Worm (Caenorhabditis elegans) whole organism, young adult: Measurements from ENCODE around the gene cyh-1.

Experiments
- B0261.1 ChIP-seq: sonication (generic microtip); optimal IDR thresholded peaks from 2 replicates; lab custom pipeline; 2016; ENCODE audit warnings: mild to moderate bottlenecking, missing genetic modification characterization, moderate library complexity, missing compliant biosample characterization
- B0336.3 ChIP-seq: fragments of 200-800 bp; sonication (Bioruptor generic); IDR thresholded peaks from 2 replicates; pipeline ENCODE4 v1.3.6; 2022; ENCODE audit warnings: missing genetic modification characterization, missing compliant biosample characterization
- D2030.7 ChIP-seq: fragments of 200-800 bp; sonication (Bioruptor generic); IDR thresholded peaks from 2 replicates; pipeline ENCODE4 v1.3.6; 2022; ENCODE audit warnings: missing genetic modification reagents, missing genetic modification characterization, missing compliant biosample characterization
- F10E7.11 ChIP-seq: sonication (generic microtip); optimal IDR thresholded peaks from 2 replicates; lab custom pipeline; 2017; ENCODE audit warnings: mild to moderate bottlenecking, missing genetic modification characterization, moderate library complexity, missing compliant biosample characterization
- F37B4.10 ChIP-seq: fragments of 200-800 bp; sonication (Bioruptor generic); IDR thresholded peaks from 2 replicates; pipeline ENCODE4 v1.3.6; 2022; ENCODE audit warnings: missing genetic modification characterization, missing compliant biosample characterization
- F49E8.2 ChIP-seq: sonication (generic microtip); optimal IDR thresholded peaks from 3 replicates; lab custom pipeline; 2017; ENCODE audit warnings: missing genetic modification characterization, mild to moderate bottlenecking, missing compliant biosample characterization, antibody characterized with exemption, moderate library complexity; ENCODE audit not compliant: insufficient read depth
- F55B11.4 ChIP-seq: sonication (generic microtip); optimal IDR thresholded peaks from 2 replicates; lab custom pipeline; 2016; ENCODE audit warnings: missing compliant biosample characterization, missing genetic modification characterization, borderline replicate concordance; ENCODE audit not compliant: insufficient read depth
- F57A8.1 ChIP-seq: fragments of 200-800 bp; sonication (Bioruptor generic); optimal IDR thresholded peaks from 2 replicates; lab custom pipeline; 2018; ENCODE audit warnings: mild to moderate bottlenecking, missing genetic modification characterization, moderate library complexity, missing compliant biosample characterization
- K11D2.4 ChIP-seq: fragments of 200-800 bp; sonication (Bioruptor generic); IDR thresholded peaks from 2 replicates; pipeline ENCODE4 v1.3.6; 2022; ENCODE audit warnings: missing genetic modification reagents, missing genetic modification characterization, missing compliant biosample characterization
- K12H6.12 ChIP-seq: fragments of 200-800 bp; sonication (Bioruptor generic); optimal IDR thresholded peaks from 2 replicates; lab custom pipeline; 2018; ENCODE audit warnings: mild to moderate bottlenecking, missing genetic modification characterization, missing compliant biosample characterization
- T26A5.8 ChIP-seq: sonication (generic microtip); optimal IDR thresholded peaks from 2 replicates; lab custom pipeline; 2016; ENCODE audit warnings: missing genetic modification characterization, missing compliant biosample characterization
- Y53F4B.3 ChIP-seq: fragments of 200-800 bp; sonication (Bioruptor generic); IDR thresholded peaks from 2 replicates; pipeline ENCODE4 v1.3.6; 2022; ENCODE audit warnings: missing genetic modification reagents, missing genetic modification characterization, missing compliant biosample characterization
- aptf-2 ChIP-seq: fragments of 200-800 bp; sonication (Bioruptor generic); conservative IDR thresholded peaks from 2 replicates; pipeline ENCODE4 v1.3.6; 2022; ENCODE audit warnings: missing genetic modification reagents, missing genetic modification characterization, missing compliant biosample characterization
- athp-1 ChIP-seq: sonication (generic microtip); optimal IDR thresholded peaks from 2 replicates; lab custom pipeline; 2017; ENCODE audit warnings: mild to moderate bottlenecking, missing genetic modification characterization, missing compliant biosample characterization
- bed-2 ChIP-seq: fragments of 200-800 bp; sonication (Bioruptor generic); IDR thresholded peaks from 2 replicates; pipeline ENCODE4 v1.3.6; 2022; ENCODE audit warnings: missing genetic modification reagents, missing genetic modification characterization, missing compliant biosample characterization
- ccch-3 ChIP-seq: fragments of 200-800 bp; sonication (Bioruptor generic); optimal IDR thresholded peaks from 2 replicates; lab custom pipeline; 2018; ENCODE audit warnings: mild to moderate bottlenecking, missing genetic modification characterization, missing compliant biosample characterization
- cebp-2 ChIP-seq: fragments of 200-800 bp; sonication (Bioruptor generic); IDR thresholded peaks from 2 replicates; pipeline ENCODE4 v1.3.6; 2022; ENCODE audit warnings: missing genetic modification characterization, missing compliant biosample characterization
- ceh-27 ChIP-seq: fragments of 200-800 bp; sonication (Bioruptor generic); optimal IDR thresholded peaks from 2 replicates; lab custom pipeline; 2018; ENCODE audit warnings: mild to moderate bottlenecking, missing genetic modification characterization, moderate library complexity, missing compliant biosample characterization
- ceh-40 ChIP-seq: fragments of 200-800 bp; sonication (Bioruptor generic); IDR thresholded peaks from 2 replicates; pipeline ENCODE4 v1.3.6; 2022; ENCODE audit warnings: missing genetic modification characterization, missing compliant biosample characterization
- dox-1 ChIP-seq: fragments of 200-800 bp; sonication (Bioruptor generic); IDR thresholded peaks from 2 replicates; pipeline ENCODE4 v1.3.6; 2022; ENCODE audit warnings: missing genetic modification reagents, missing genetic modification characterization, missing compliant biosample characterization
- egl-18 ChIP-seq: fragments of 200-800 bp; sonication (Bioruptor generic); IDR thresholded peaks from 2 replicates; pipeline ENCODE4 v1.3.6; 2022; ENCODE audit warnings: missing genetic modification reagents, missing genetic modification characterization, missing compliant biosample characterization
- egrh-3 ChIP-seq: fragments of 200-800 bp; sonication (Bioruptor generic); IDR thresholded peaks from 2 replicates; pipeline ENCODE4 v1.3.6; 2022; ENCODE audit warnings: missing genetic modification reagents, missing genetic modification characterization, missing compliant biosample characterization
- ets-4 ChIP-seq: fragments of 200-800 bp; sonication (Bioruptor generic); optimal IDR thresholded peaks from 2 replicates; lab custom pipeline; 2018; ENCODE audit warnings: mild to moderate bottlenecking, missing genetic modification characterization, missing compliant biosample characterization
- him-1 ChIP-seq: sonication (generic microtip); optimal IDR thresholded peaks from 2 replicates; lab custom pipeline; 2016; ENCODE audit warnings: missing genotype, missing genetic modification reagents, missing genetic modification characterization, missing compliant biosample characterization
- lag-1 ChIP-seq: fragments of 200-800 bp; sonication (Bioruptor generic); IDR thresholded peaks from 2 replicates; pipeline ENCODE4 v1.3.6; 2022; ENCODE audit warnings: missing genetic modification reagents, missing genetic modification characterization, missing compliant biosample characterization
- let-526 ChIP-seq: fragments of 200-800 bp; sonication (Bioruptor generic); IDR thresholded peaks from 2 replicates; pipeline ENCODE4 v1.3.6; 2022; ENCODE audit warnings: missing genetic modification reagents, missing genetic modification characterization, missing compliant biosample characterization
- let-607 ChIP-seq, 2 experiments: fragments of 200-800 bp in 1 of 2; sonication (Bioruptor generic) in 1 of 2; sonication (generic microtip) in 1 of 2; optimal IDR thresholded peaks; 2 replicates each; lab custom pipeline; 2016 to 2018; ENCODE audit warnings: mild to moderate bottlenecking in 2 of 2, missing compliant biosample characterization in 2 of 2, missing genetic modification characterization in 2 of 2, moderate library complexity in 2 of 2, missing genotype in 1 of 2
- lin-26 ChIP-seq: fragments of 200-800 bp; sonication (Bioruptor generic); IDR thresholded peaks from 2 replicates; pipeline ENCODE4 v1.3.6; 2022; ENCODE audit warnings: missing genetic modification reagents, missing genetic modification characterization, missing compliant biosample characterization
- lin-40 ChIP-seq: sonication (generic microtip); optimal IDR thresholded peaks from 2 replicates; lab custom pipeline; 2016; ENCODE audit warnings: missing genetic modification characterization, mild to moderate bottlenecking, missing compliant biosample characterization, missing genotype, missing genetic modification reagents
- lsl-1 ChIP-seq: fragments of 200-800 bp; sonication (Bioruptor generic); optimal IDR thresholded peaks from 2 replicates; lab custom pipeline; 2018; ENCODE audit warnings: mild to moderate bottlenecking, missing genetic modification characterization, moderate library complexity, missing compliant biosample characterization
- madf-10 ChIP-seq: sonication (generic microtip); optimal IDR thresholded peaks from 2 replicates; lab custom pipeline; 2016; ENCODE audit warnings: mild to moderate bottlenecking, missing genetic modification characterization, missing compliant biosample characterization
- madf-6 ChIP-seq: fragments of 200-800 bp; sonication (Bioruptor generic); IDR thresholded peaks from 2 replicates; pipeline ENCODE4 v1.3.6; 2022; ENCODE audit warnings: missing genetic modification reagents, missing genetic modification characterization, missing compliant biosample characterization
- madf-8 ChIP-seq: fragments of 200-800 bp; sonication (Bioruptor generic); conservative IDR thresholded peaks from 2 replicates; pipeline ENCODE4 v1.3.6; 2022; ENCODE audit warnings: missing genetic modification reagents, missing genetic modification characterization, missing compliant biosample characterization
- mcd-1 ChIP-seq: fragments of 200-800 bp; sonication (Bioruptor generic); IDR thresholded peaks from 2 replicates; pipeline ENCODE4 v1.3.6; 2022; ENCODE audit warnings: missing genetic modification reagents, missing genetic modification characterization, missing compliant biosample characterization
- pha-4 ChIP-seq: fragments of 150-350 bp; sonication (generic microtip); optimal IDR thresholded peaks from 2 replicates; lab custom pipeline; 2014; ENCODE audit warnings: missing biosample characterization, missing genetic modification reagents, missing genetic modification characterization
- rcor-1 ChIP-seq: fragments of 200-800 bp; sonication (Bioruptor generic); IDR thresholded peaks from 2 replicates; pipeline ENCODE4 v1.3.6; 2022; ENCODE audit warnings: missing genetic modification reagents, missing genetic modification characterization, missing compliant biosample characterization
- rec-8 ChIP-seq, 2 experiments: sonication (generic microtip); optimal IDR thresholded peaks; 2 replicates each; lab custom pipeline; 2016; ENCODE audit warnings: mild to moderate bottlenecking in 2 of 2, missing genetic modification characterization in 2 of 2, missing genetic modification reagents in 2 of 2, missing genotype in 2 of 2, missing biosample characterization in 1 of 2, missing compliant biosample characterization in 1 of 2, moderate library complexity in 1 of 2
- snpc-3.4 ChIP-seq: sonication (generic microtip); optimal IDR thresholded peaks from 2 replicates; lab custom pipeline; 2017; ENCODE audit warnings: missing genetic modification characterization, mild to moderate bottlenecking, missing compliant biosample characterization, antibody characterized with exemption, moderate library complexity, missing genotype, missing genetic modification reagents
- tlf-1 ChIP-seq: fragments of 200-800 bp; sonication (Bioruptor generic); optimal IDR thresholded peaks from 2 replicates; lab custom pipeline; 2018; ENCODE audit warnings: mild to moderate bottlenecking, missing genetic modification characterization, missing compliant biosample characterization
- unc-130 ChIP-seq: sonication (generic microtip); optimal IDR thresholded peaks from 2 replicates; lab custom pipeline; 2016; ENCODE audit warnings: missing genetic modification reagents, missing genetic modification characterization, missing compliant biosample characterization
- zim-3 ChIP-seq: sonication (generic microtip); optimal IDR thresholded peaks from 2 replicates; lab custom pipeline; 2017; ENCODE audit warnings: mild to moderate bottlenecking, missing genetic modification characterization, moderate library complexity, missing compliant biosample characterization
- ztf-18 ChIP-seq: sonication (generic microtip); optimal IDR thresholded peaks from 2 replicates; lab custom pipeline; 2016; ENCODE audit warnings: missing genotype, mild to moderate bottlenecking, missing genetic modification characterization, missing compliant biosample characterization
- ztf-26 ChIP-seq: sonication (generic microtip); optimal IDR thresholded peaks from 2 replicates; lab custom pipeline; 2017; ENCODE audit warnings: missing genetic modification characterization, missing compliant biosample characterization
- ztf-6 ChIP-seq: fragments of 200-800 bp; sonication (Bioruptor generic); IDR thresholded peaks from 2 replicates; pipeline ENCODE4 v1.3.6; 2022; ENCODE audit warnings: missing genetic modification reagents, missing genetic modification characterization, missing compliant biosample characterization

cyh-1 gene

DNA sequence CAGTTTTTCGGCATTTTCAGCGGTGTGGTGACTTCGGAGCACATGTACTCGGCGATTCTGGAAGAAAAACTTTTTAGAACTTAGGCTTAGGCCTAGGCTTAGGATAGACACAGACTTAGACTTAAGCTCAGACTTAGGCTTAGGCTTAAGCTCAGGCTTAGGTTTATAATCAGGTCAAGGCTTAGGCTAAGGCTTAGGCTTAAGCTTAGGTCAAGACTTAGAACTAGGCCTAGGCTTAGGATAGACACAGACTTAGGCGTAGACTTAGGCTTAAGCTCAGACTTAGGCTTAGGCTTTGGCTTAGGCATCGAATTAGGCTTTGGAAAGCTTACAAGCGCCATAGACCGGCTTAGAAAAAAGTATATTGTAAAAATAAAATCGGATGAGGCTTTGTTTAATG lies 28.3 kb upstream of the cyh-1 start:
- TF ChIP-seq pha-4, result no peak
- no peak for TF ChIP-seq Y53F4B.3
- TF ChIP-seq F55B11.4, result no peak
- TF ChIP-seq ets-4, result no peak
- no peak for TF ChIP-seq F57A8.1 (GFP tag; lab: Kevin White, UChicago)
- TF ChIP-seq mcd-1 (GFP tag; lab: Robert Waterston, UW), result no peak
- TF ChIP-seq tlf-1 (GFP tag; lab: Kevin White, UChicago), result no peak
- TF ChIP-seq F10E7.11 (tag; lab: Kevin White, UChicago), result no peak

DNA sequence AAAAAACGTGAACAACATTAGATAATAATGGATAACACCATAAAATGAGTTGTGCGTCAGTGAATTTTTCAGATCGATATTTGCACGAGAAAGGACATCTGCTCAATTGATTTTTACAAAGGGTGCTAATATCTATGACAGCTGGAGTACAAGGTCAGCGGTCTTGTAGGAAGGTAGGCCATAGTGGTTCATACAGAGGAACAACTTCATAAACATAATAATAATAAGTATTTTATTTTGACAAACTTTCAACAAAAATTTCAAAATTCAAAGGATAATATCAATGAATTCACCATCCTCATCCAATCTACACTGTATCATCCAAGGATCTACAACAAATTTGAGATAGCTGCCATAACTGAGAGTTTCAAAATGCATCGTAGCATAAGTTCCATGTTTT lies 27.6 kb upstream of the cyh-1 start, which contains the start of gene fbxb-104:
Gene fbxb-104, minus strand, starts transcription at position 101 of the 400 bp plus-strand sequence.
- TF ChIP-seq T26A5.8 (tag; lab: Kevin White, UChicago) (no peak), F37B4.10 (GFP tag; lab: Robert Waterston, UW) (no peak), madf-6 (no peak), K11D2.4 (no peak), aptf-2 (GFP tag; lab: Robert Waterston, UW) (no peak), ceh-40 (no peak)
- TF ChIP-seq, all 124 proteins: peak for 0

DNA sequence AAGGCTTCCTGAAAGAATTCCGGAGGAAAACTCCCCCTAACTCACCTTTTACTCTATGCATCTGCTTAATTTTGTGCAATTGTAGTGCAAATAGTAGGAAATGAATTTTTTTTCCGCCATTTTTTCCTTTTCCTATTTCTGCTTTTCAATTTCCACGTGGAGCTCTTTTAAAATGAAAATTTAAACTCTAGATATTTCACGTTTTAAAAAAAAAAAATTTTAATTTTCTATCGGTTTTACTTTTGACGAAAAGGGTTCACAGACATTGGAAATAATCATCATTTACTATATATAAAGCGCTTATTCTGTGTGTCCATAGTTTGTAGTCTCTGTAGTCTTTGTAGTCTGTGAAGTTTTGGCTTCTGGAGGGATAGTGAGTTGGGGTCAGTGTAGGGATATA lies 23.2 kb upstream of the cyh-1 start, which contains the start of gene Y49F6B.8:
Gene Y49F6B.8, minus strand, starts transcription at position 101 of the 400 bp plus-strand sequence.
- TF ChIP-seq ztf-6 (GFP tag; lab: Robert Waterston, UW), result no peak
- TF ChIP-seq ccch-3 (GFP tag; lab: Kevin White, UChicago), result no peak
- no peak for TF ChIP-seq bed-2
- TF ChIP-seq B0261.1 (tag; lab: Kevin White, UChicago), result no peak

DNA sequence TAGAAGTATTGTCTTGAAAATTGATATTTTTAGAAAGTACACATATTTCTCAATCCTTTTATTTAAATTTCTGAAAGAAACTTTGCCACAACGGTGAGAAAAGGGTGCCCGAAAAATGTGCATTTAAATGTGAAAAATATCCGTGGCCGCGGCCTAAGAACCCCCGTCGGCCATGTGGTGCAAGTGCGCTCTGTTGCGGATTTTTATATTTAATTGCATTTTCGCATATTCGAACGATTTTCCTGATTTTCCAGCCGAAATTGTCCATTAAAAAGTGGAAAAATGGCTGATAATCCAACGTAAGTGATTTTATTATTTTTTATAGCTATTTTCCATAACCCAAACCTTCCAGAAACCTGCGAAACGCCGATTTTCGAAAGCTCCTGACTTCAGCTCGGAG lies 22.6 kb upstream of the cyh-1 start, which contains the start of gene smu-2:
Gene smu-2, plus strand, starts transcription at position 178 of the 400 bp plus-strand sequence.
- TF ChIP-seq zim-3 (tag; lab: Kevin White, UChicago), result no peak
- peak; percentile 72 for TF ChIP-seq ceh-27 (GFP tag; lab: Kevin White, UChicago)
- peak; percentile 35 for TF ChIP-seq K12H6.12 (tag; lab: Kevin White, UChicago)
- TF ChIP-seq him-1 (tag; lab: Kevin White, UChicago), result peak; percentile 51
- 0 out of 2 replicates have a peak, but pooled peaks have one; percentile 42 for TF ChIP-seq let-526
- no peak for TF ChIP-seq B0336.3 (GFP tag; lab: Robert Waterston, UW)
- TF ChIP-seq madf-10 (tag; lab: Kevin White, UChicago), result no peak
- no peak for TF ChIP-seq cebp-2 (GFP tag; lab: Robert Waterston, UW)
- no peak for TF ChIP-seq egl-18 (GFP tag; lab: Robert Waterston, UW)
- TF ChIP-seq lin-26, result 0 out of 2 replicates have a peak, but pooled peaks have one; percentile 34
- peak; percentile 1 for TF ChIP-seq F49E8.2 (tag; lab: Kevin White, UChicago)
- TF ChIP-seq ztf-18 (tag; lab: Kevin White, UChicago), result peak; percentile 13
- no peak for TF ChIP-seq ztf-26
- 0 out of 2 replicates have a peak, but pooled peaks have one; percentile 15 for TF ChIP-seq D2030.7 (GFP tag; lab: Robert Waterston, UW)
- peak; percentile 1 for TF ChIP-seq B0261.1 (tag; lab: Kevin White, UChicago)
- TF ChIP-seq lsl-1 (GFP tag; lab: Kevin White, UChicago), result peak; percentile 50
- peak; percentile 35; the same call in 1 of the 2 replicates for TF ChIP-seq rcor-1 (GFP tag; lab: Robert Waterston, UW)
- TF ChIP-seq lag-1, result no peak
- no peak for TF ChIP-seq snpc-3.4 (tag; lab: Kevin White, UChicago)
- no peak for TF ChIP-seq egrh-3 (GFP tag; lab: Robert Waterston, UW)
- TF ChIP-seq lin-40 (tag; lab: Kevin White, UChicago), result no peak
- peak; percentile 39 for TF ChIP-seq madf-8 (GFP tag; lab: Robert Waterston, UW)
- TF ChIP-seq mcd-1 (GFP tag; lab: Robert Waterston, UW), result peak; percentile 97
- TF ChIP-seq aptf-2 (GFP tag; lab: Robert Waterston, UW), result peak; percentile 66; the same call in 1 of the 2 replicates
- TF ChIP-seq athp-1 (tag; lab: Kevin White, UChicago), result peak; percentile 70
- no peak for TF ChIP-seq unc-130 (GFP tag; lab: Kevin White, UChicago)
- TF ChIP-seq dox-1 (GFP tag; lab: Robert Waterston, UW), result no peak
- peak in 1 of 2 experiments; percentile 18 for TF ChIP-seq let-607 (tag; optimal IDR thresholded peaks at IDR 0.05; lab: Kevin White, UChicago)
- peak; percentile 14 to 34 for TF ChIP-seq rec-8 (tag; optimal IDR thresholded peaks at IDR 0.05; lab: Kevin White, UChicago)
